Worm (Caenorhabditis elegans): ENCODE data around the gene ZK686.6.
A peak's percentile ranks its signal among the peaks of the same experiment; 100 is the strongest.

The ZK686.6 gene

ce11 chrIII:7778530-7778929 lies 5.7 kb upstream of the ZK686.6 start:
- TF ChIP-seq med-1 (GFP tag; optimal IDR thresholded peaks at IDR 0.05; ENCODE audit: insufficient read depth) (no peak), cog-1 (tag; optimal IDR thresholded peaks at IDR 0.05) (no peak), T22C8.4 (GFP tag; IDR thresholded peaks at IDR 0.05) (no peak), ztf-23 (GFP tag; IDR thresholded peaks at IDR 0.05) (no peak), flt-1 (GFP tag; IDR thresholded peaks at IDR 0.05) (no peak), ref-1 (GFP tag; conservative IDR thresholded peaks at IDR 0.05) (no peak), tab-1 (GFP tag; IDR thresholded peaks at IDR 0.05) (no peak), klf-2 (GFP tag; conservative IDR thresholded peaks at IDR 0.05) (no peak), ztf-29 (GFP tag; IDR thresholded peaks at IDR 0.05) (no peak)

- TF ChIP-seq ref-1 (GFP tag; conservative IDR thresholded peaks at IDR 0.05) = no peak
- no peak for TF ChIP-seq tab-1 (GFP tag; IDR thresholded peaks at IDR 0.05)
- TF ChIP-seq klf-2 (GFP tag; conservative IDR thresholded peaks at IDR 0.05) = no peak
- TF ChIP-seq cog-1 (tag; optimal IDR thresholded peaks at IDR 0.05) = no peak
- no peak for TF ChIP-seq ztf-23 (GFP tag; IDR thresholded peaks at IDR 0.05)
- no peak for TF ChIP-seq flt-1 (GFP tag; IDR thresholded peaks at IDR 0.05)
- no peak for TF ChIP-seq med-1 (GFP tag; optimal IDR thresholded peaks at IDR 0.05; ENCODE audit: insufficient read depth)
- TF ChIP-seq T22C8.4 (GFP tag; IDR thresholded peaks at IDR 0.05) = no peak
- no peak for TF ChIP-seq ztf-29 (GFP tag; IDR thresholded peaks at IDR 0.05)
Measured at ce11 chrIII:7775983-7776440, 3.2 kb upstream of the ZK686.6 start, which contains the start of gene bath-15. TSS of gene bath-15 (minus strand) at chrIII:7776033.

ce11 chrIII:7773791-7774190 lies 990 bp upstream of the ZK686.6 start:
- no peak for TF ChIP-seq ref-1 (GFP tag; conservative IDR thresholded peaks at IDR 0.05)
- TF ChIP-seq ztf-29 (GFP tag; IDR thresholded peaks at IDR 0.05) = no peak
- no peak for TF ChIP-seq ztf-23 (GFP tag; IDR thresholded peaks at IDR 0.05)
- TF ChIP-seq med-1 (GFP tag; optimal IDR thresholded peaks at IDR 0.05; ENCODE audit: insufficient read depth) = no peak
- TF ChIP-seq T22C8.4 (GFP tag; IDR thresholded peaks at IDR 0.05) = no peak
- TF ChIP-seq tab-1 (GFP tag; IDR thresholded peaks at IDR 0.05) = no peak
- no peak for TF ChIP-seq cog-1 (tag; optimal IDR thresholded peaks at IDR 0.05)
- no peak for TF ChIP-seq klf-2 (GFP tag; conservative IDR thresholded peaks at IDR 0.05)

ce11 chrIII:7769965-7770364 lies 2.8 kb downstream of the ZK686.6 start, which contains the start of gene snu-23:
TSS of gene snu-23 (minus strand) at chrIII:7770120.
- TF ChIP-seq ztf-29 (GFP tag; IDR thresholded peaks at IDR 0.05) = no peak
- 0 out of 2 replicates have a peak, but pooled peaks have one; percentile 9 for TF ChIP-seq flt-1 (GFP tag; IDR thresholded peaks at IDR 0.05)

DNA sequence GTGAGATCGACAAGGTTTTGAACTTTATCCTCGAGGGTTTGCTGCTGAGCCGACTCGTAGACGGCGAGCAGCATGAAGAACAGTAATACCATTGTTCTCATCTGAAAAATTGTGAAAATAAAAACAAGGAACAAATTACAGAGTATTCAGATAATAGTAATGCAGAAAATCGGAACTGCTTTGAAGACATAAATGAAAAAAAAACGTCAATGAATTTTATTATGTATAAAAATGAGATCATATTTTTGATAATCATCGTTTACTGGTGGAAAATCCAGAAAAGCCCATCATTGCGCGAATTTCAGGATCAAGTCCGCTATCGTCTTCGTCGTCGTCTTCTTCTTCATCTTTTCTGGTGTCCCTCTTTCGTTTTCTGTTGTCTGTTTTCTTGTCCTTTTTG lies 3.8 kb downstream of the ZK686.6 start, which contains the start of gene ZK686.3:
TSS of gene ZK686.3 (minus strand) at position 101 of the 400 bp plus-strand sequence.
- TF ChIP-seq ztf-23 (GFP tag; IDR thresholded peaks at IDR 0.05) (no peak), ztf-29 (GFP tag; IDR thresholded peaks at IDR 0.05) (no peak), T22C8.4 (GFP tag; IDR thresholded peaks at IDR 0.05) (no peak), flt-1 (GFP tag; IDR thresholded peaks at IDR 0.05) (no peak), cog-1 (tag; optimal IDR thresholded peaks at IDR 0.05) (no peak), tab-1 (GFP tag; IDR thresholded peaks at IDR 0.05) (no peak), klf-2 (GFP tag; conservative IDR thresholded peaks at IDR 0.05) (no peak), med-1 (GFP tag; optimal IDR thresholded peaks at IDR 0.05; ENCODE audit: insufficient read depth) (no peak), ref-1 (GFP tag; conservative IDR thresholded peaks at IDR 0.05) (no peak)

DNA sequence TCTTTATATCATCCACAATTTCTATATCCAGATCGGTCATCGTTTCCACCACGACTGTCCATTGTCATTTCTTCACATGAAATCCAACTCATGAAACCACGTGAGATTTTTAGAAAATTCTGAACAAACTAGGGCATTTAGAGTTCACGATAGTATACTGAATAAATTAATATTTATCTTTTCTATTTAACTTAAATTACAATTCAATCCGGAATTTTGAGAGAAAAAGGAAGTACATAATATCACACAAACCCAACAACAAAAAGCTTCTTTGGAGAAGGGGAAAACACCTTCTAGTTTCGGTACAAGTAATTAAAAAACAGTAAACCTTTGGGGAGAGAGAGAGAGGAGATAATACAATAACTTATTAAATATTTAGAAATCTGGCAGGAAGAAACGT lies 5.4 kb downstream of the ZK686.6 start, which contains the start of gene ZK686.5:
TSS of gene ZK686.5 (minus strand) at position 101 of the 400 bp plus-strand sequence.
- TF ChIP-seq cog-1 (tag; optimal IDR thresholded peaks at IDR 0.05) (no peak), med-1 (GFP tag; optimal IDR thresholded peaks at IDR 0.05; ENCODE audit: insufficient read depth) (no peak), ztf-23 (GFP tag; IDR thresholded peaks at IDR 0.05) (no peak), flt-1 (GFP tag; IDR thresholded peaks at IDR 0.05) (no peak), ztf-29 (GFP tag; IDR thresholded peaks at IDR 0.05) (no peak), tab-1 (GFP tag; IDR thresholded peaks at IDR 0.05) (no peak), T22C8.4 (GFP tag; IDR thresholded peaks at IDR 0.05) (no peak), ref-1 (GFP tag; conservative IDR thresholded peaks at IDR 0.05) (no peak), klf-2 (GFP tag; conservative IDR thresholded peaks at IDR 0.05) (no peak)

- TF ChIP-seq med-1 (GFP tag; optimal IDR thresholded peaks at IDR 0.05; ENCODE audit: insufficient read depth) = no peak
- 0 out of 2 replicates have a peak, but pooled peaks have one; percentile 19 for TF ChIP-seq flt-1 (GFP tag; IDR thresholded peaks at IDR 0.05)
- TF ChIP-seq klf-2 (GFP tag; conservative IDR thresholded peaks at IDR 0.05) = no peak
- no peak for TF ChIP-seq tab-1 (GFP tag; IDR thresholded peaks at IDR 0.05)
- no peak for TF ChIP-seq cog-1 (tag; optimal IDR thresholded peaks at IDR 0.05)
- peak; percentile 55 for TF ChIP-seq T22C8.4 (GFP tag; IDR thresholded peaks at IDR 0.05)
Measured at ce11 chrIII:7765974-7766373, 6.8 kb downstream of the ZK686.6 start, which contains the start of gene ZK686.2. TSS of gene ZK686.2 (minus strand) at chrIII:7766052.

DNA sequence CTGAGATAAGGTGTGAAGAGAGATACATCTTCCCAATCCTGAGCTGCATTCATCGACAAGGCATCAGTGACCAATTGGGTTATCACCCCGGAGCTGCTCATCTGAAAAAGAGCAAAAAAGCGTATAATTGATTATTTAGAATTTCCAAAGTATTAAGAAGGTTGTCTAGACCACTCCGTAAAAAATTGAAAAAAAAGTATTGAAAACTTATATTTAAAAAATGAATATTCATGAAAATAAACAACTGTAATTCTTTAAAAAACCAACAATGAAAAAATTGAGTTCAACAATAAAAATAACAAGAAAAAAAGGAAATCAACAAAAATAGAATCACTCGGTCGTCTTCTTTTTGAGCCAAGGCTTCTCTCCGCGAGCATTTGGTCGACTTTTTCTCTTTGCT lies 9.3 kb downstream of the ZK686.6 start, which contains the start of gene mtx-2:
TSS of gene mtx-2 (minus strand) at position 101 of the 400 bp plus-strand sequence.
- no peak for TF ChIP-seq klf-2 (GFP tag; conservative IDR thresholded peaks at IDR 0.05)
- TF ChIP-seq cog-1 (tag; optimal IDR thresholded peaks at IDR 0.05) = no peak
- no peak for TF ChIP-seq flt-1 (GFP tag; IDR thresholded peaks at IDR 0.05)
- no peak for TF ChIP-seq ref-1 (GFP tag; conservative IDR thresholded peaks at IDR 0.05)
- no peak for TF ChIP-seq tab-1 (GFP tag; IDR thresholded peaks at IDR 0.05)
- TF ChIP-seq ztf-23 (GFP tag; IDR thresholded peaks at IDR 0.05) = no peak
- TF ChIP-seq ztf-29 (GFP tag; IDR thresholded peaks at IDR 0.05) = no peak
- no peak for TF ChIP-seq med-1 (GFP tag; optimal IDR thresholded peaks at IDR 0.05; ENCODE audit: insufficient read depth)
- no peak for TF ChIP-seq T22C8.4 (GFP tag; IDR thresholded peaks at IDR 0.05)

DNA sequence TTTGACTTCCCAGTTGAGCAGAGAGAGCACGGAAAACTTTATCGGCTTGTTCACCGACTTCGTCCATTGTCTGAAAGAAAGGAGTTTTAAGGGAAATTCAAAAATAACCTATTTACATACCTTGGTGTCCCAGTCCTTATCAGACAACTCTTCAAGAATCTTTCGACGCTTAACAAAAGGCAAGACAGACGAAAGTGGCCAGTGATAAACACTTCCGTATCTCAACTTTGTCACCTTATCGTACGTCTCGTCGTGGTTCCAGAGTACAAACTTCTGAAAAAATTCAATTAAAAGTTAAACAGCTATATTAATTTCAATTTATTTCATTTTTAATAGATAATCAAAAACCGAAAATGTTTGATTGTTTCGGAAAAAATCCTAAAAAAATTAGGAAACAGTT lies 10.6 kb downstream of the ZK686.6 start:
- TF ChIP-seq flt-1 (GFP tag; IDR thresholded peaks at IDR 0.05) (no peak), tab-1 (GFP tag; IDR thresholded peaks at IDR 0.05) (no peak), T22C8.4 (GFP tag; IDR thresholded peaks at IDR 0.05) (no peak), ztf-23 (GFP tag; IDR thresholded peaks at IDR 0.05) (no peak), ztf-29 (GFP tag; IDR thresholded peaks at IDR 0.05) (no peak), ref-1 (GFP tag; conservative IDR thresholded peaks at IDR 0.05) (no peak), med-1 (GFP tag; optimal IDR thresholded peaks at IDR 0.05; ENCODE audit: insufficient read depth) (no peak), cog-1 (tag; optimal IDR thresholded peaks at IDR 0.05) (no peak), klf-2 (GFP tag; conservative IDR thresholded peaks at IDR 0.05) (no peak)

ce11 chrIII:7758562-7758961 lies 14.2 kb downstream of the ZK686.6 start, which contains the start of gene pcp-1:
TSS of gene pcp-1 (plus strand) at chrIII:7758903.
- TF ChIP-seq cog-1 (tag; optimal IDR thresholded peaks at IDR 0.05) = no peak
- TF ChIP-seq ztf-23 (GFP tag; IDR thresholded peaks at IDR 0.05) = no peak
- TF ChIP-seq klf-2 (GFP tag; conservative IDR thresholded peaks at IDR 0.05) = no peak
- TF ChIP-seq tab-1 (GFP tag; IDR thresholded peaks at IDR 0.05) = no peak
- TF ChIP-seq ref-1 (GFP tag; conservative IDR thresholded peaks at IDR 0.05) = no peak
- no peak for TF ChIP-seq ztf-29 (GFP tag; IDR thresholded peaks at IDR 0.05)
- no peak for TF ChIP-seq T22C8.4 (GFP tag; IDR thresholded peaks at IDR 0.05)
- no peak for TF ChIP-seq med-1 (GFP tag; optimal IDR thresholded peaks at IDR 0.05; ENCODE audit: insufficient read depth)
- no peak for TF ChIP-seq flt-1 (GFP tag; IDR thresholded peaks at IDR 0.05)

Data from whole organism, midembryonic.